Worm (Caenorhabditis elegans) whole organism, young adult: ENCODE measurements around the gene grwd-1.

ENCODE experiments used
- B0336.3 ChIP-seq: fragments of 200-800 bp; sonication (Bioruptor generic); IDR thresholded peaks from 2 replicates; pipeline ENCODE4 v1.3.6; 2022; ENCODE audit warnings: missing genetic modification characterization, missing compliant biosample characterization
- F52B5.7 ChIP-seq: sonication (generic microtip); optimal IDR thresholded peaks from 2 replicates; lab custom pipeline; 2016; ENCODE audit warnings: mild to moderate bottlenecking, missing genetic modification characterization, missing compliant biosample characterization
- T26A5.8 ChIP-seq: sonication (generic microtip); optimal IDR thresholded peaks from 2 replicates; lab custom pipeline; 2016; ENCODE audit warnings: missing genetic modification characterization, missing compliant biosample characterization
- ama-1 ChIP-seq, 3 experiments: fragments of 150-350 bp in 1 of 3; sonication (generic microtip) in 2 of 3; optimal IDR thresholded peaks; 2 replicates each; lab custom pipeline; 2014 to 2018; ENCODE audit warnings: missing biosample characterization in 2 of 3, missing genetic modification characterization in 2 of 3, missing genetic modification reagents in 2 of 3
- atf-7 ChIP-seq: sonication (generic microtip); optimal IDR thresholded peaks from 2 replicates; lab custom pipeline; 2017; ENCODE audit warnings: mild to moderate bottlenecking, missing genetic modification characterization, missing compliant biosample characterization
- athp-1 ChIP-seq: sonication (generic microtip); optimal IDR thresholded peaks from 2 replicates; lab custom pipeline; 2017; ENCODE audit warnings: mild to moderate bottlenecking, missing genetic modification characterization, missing compliant biosample characterization
- cebp-1 ChIP-seq, 2 experiments: fragments of 200-800 bp in 1 of 2; sonication (Bioruptor generic) in 1 of 2; sonication (generic microtip) in 1 of 2; IDR thresholded peaks in 1 of 2; optimal IDR thresholded peaks in 1 of 2; 2 replicates each; pipeline versions ENCODE4 v1.3.6 to Lab custom; 2017 to 2022; ENCODE audit warnings: missing compliant biosample characterization in 2 of 2, missing genetic modification characterization in 2 of 2, mild to moderate bottlenecking in 1 of 2, missing genetic modification reagents in 1 of 2, moderate library complexity in 1 of 2
- ceh-58 ChIP-seq: fragments of 200-800 bp; sonication (Bioruptor generic); IDR thresholded peaks from 2 replicates; pipeline ENCODE4 v1.3.6; 2022; ENCODE audit warnings: missing genetic modification characterization, missing compliant biosample characterization
- ceh-79 ChIP-seq: sonication (generic microtip); optimal IDR thresholded peaks from 2 replicates; lab custom pipeline; 2017; ENCODE audit warnings: mild to moderate bottlenecking, missing genetic modification characterization, missing compliant biosample characterization
- hlh-12 ChIP-seq: sonication (generic microtip); optimal IDR thresholded peaks from 2 replicates; lab custom pipeline; 2016; ENCODE audit warnings: missing genetic modification characterization, missing compliant biosample characterization
- pbrm-1 ChIP-seq: fragments of 200-800 bp; sonication (Bioruptor generic); IDR thresholded peaks from 2 replicates; pipeline ENCODE4 v1.3.6; 2022; ENCODE audit warnings: missing genetic modification reagents, missing genetic modification characterization, missing compliant biosample characterization
- rcor-1 ChIP-seq: fragments of 200-800 bp; sonication (Bioruptor generic); IDR thresholded peaks from 2 replicates; pipeline ENCODE4 v1.3.6; 2022; ENCODE audit warnings: missing genetic modification reagents, missing genetic modification characterization, missing compliant biosample characterization
- sptf-2 ChIP-seq: fragments of 200-800 bp; sonication (Bioruptor generic); optimal IDR thresholded peaks from 2 replicates; lab custom pipeline; 2018; ENCODE audit warnings: mild to moderate bottlenecking, missing genetic modification characterization, missing compliant biosample characterization
- tbp1 ChIP-seq: fragments of 200-800 bp; sonication (Bioruptor generic); optimal IDR thresholded peaks from 2 replicates; lab custom pipeline; 2018; ENCODE audit warnings: mild to moderate bottlenecking, missing genetic modification characterization, missing compliant biosample characterization

DNA sequence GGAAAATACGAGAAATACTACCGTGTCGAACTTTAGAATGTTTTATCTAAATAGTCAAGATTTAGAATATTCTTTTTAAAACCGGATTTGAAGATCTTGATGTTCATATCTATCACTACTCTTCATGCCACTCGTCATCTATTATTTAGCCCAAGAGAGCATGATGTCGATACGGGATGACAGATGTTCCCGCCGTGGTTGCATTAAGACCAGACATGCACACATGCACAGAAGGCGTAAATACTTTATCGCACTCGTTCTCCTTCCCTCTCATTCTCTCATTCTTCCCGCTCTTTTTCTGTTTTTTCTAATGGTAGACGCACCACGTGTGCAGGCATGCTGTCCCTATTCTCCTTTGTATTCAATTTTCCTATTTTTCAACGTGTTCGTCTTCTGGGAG, 30.1 kb downstream of the grwd-1 start:
- TF ChIP-seq ama-1 (optimal IDR thresholded peaks at IDR 0.05; lab: Kevin White, UChicago) = no peak
- TF ChIP-seq ama-1 (GFP tag; optimal IDR thresholded peaks at IDR 0.05; lab: Kevin White, UChicago) = no peak
- no peak for TF ChIP-seq rcor-1 (GFP tag; lab: Robert Waterston, UW)
- no peak for TF ChIP-seq hlh-12 (tag; lab: Kevin White, UChicago)
- no peak for TF ChIP-seq pbrm-1 (GFP tag; lab: Robert Waterston, UW)
- TF ChIP-seq tbp1 (GFP tag; lab: Kevin White, UChicago) = no peak
- no peak for TF ChIP-seq ceh-79 (tag; lab: Kevin White, UChicago)
- TF ChIP-seq atf-7 (tag; lab: Kevin White, UChicago) = no peak
- no peak for TF ChIP-seq F52B5.7 (tag; lab: Kevin White, UChicago)
- TF ChIP-seq T26A5.8 = no peak
- TF ChIP-seq B0336.3 = no peak
- TF ChIP-seq sptf-2 (GFP tag; lab: Kevin White, UChicago) = no peak
- TF ChIP-seq cebp-1 (GFP tag; IDR thresholded peaks at IDR 0.05; lab: Robert Waterston, UW) = no peak
- TF ChIP-seq cebp-1 (tag; optimal IDR thresholded peaks at IDR 0.05; lab: Kevin White, UChicago) = no peak
- no peak for TF ChIP-seq ceh-58
- no peak for TF ChIP-seq athp-1 (tag; lab: Kevin White, UChicago)
